Worm (Caenorhabditis elegans): Measurements from ENCODE around the gene clec-223.

ce11 chrV:11298632-11299031 lies 25.7 kb downstream of the clec-223 start, which contains the start of gene T03F7.5:
- TF ChIP-seq sox-4 (tag; optimal IDR thresholded peaks at IDR 0.05) (no peak), fkh-10 (GFP tag; optimal IDR thresholded peaks at IDR 0.05) (no peak), hlh-17 (GFP tag; optimal IDR thresholded peaks at IDR 0.05; ENCODE audit: borderline replicate concordance) (no peak), lsy-2 (tag; optimal IDR thresholded peaks at IDR 0.05) (no peak), pqm-1 (tag; optimal IDR thresholded peaks at IDR 0.05) (no peak), elt-3 (tag; optimal IDR thresholded peaks at IDR 0.05) (no peak), fos-1 (tag; optimal IDR thresholded peaks at IDR 0.05) (no peak), egl-27 (tag; optimal IDR thresholded peaks at IDR 0.05) (no peak)
